Worm (Caenorhabditis elegans) whole organism, L2 larva: ENCODE data around the gene D1086.18.
A peak's percentile ranks its signal among the peaks of the same experiment; 100 is the strongest.
"Not testable (repeated sequence)": the region's sequence is repeated elsewhere in the genome, so short reads cannot be mapped to it uniquely, and the experiment has no call there.

Experiments
- C34F6.9 ChIP-seq: fragments of 150-350 bp; optimal IDR thresholded peaks from 2 replicates; lab custom pipeline; 2014; ENCODE audit warnings: missing biosample characterization, missing genetic modification characterization
- F13H6.1 ChIP-seq: sonication (generic microtip); optimal IDR thresholded peaks from 2 replicates; lab custom pipeline; 2016; ENCODE audit warnings: missing genetic modification characterization, missing compliant biosample characterization
- R02D3.7 ChIP-seq: fragments of 150-350 bp; optimal IDR thresholded peaks from 2 replicates; lab custom pipeline; 2014; ENCODE audit warnings: missing biosample characterization, missing genetic modification characterization
- Y55F3AM.14 ChIP-seq: fragments of 200-800 bp; sonication (Bioruptor generic); optimal IDR thresholded peaks from 2 replicates; lab custom pipeline; 2018; ENCODE audit warnings: mild to moderate bottlenecking, missing genetic modification characterization, missing compliant biosample characterization
- ZK546.5 ChIP-seq: sonication (generic microtip); optimal IDR thresholded peaks from 2 replicates; lab custom pipeline; 2017; ENCODE audit warnings: missing biosample characterization, missing genetic modification characterization
- blmp-1 ChIP-seq: sonication (generic microtip); optimal IDR thresholded peaks from 2 replicates; lab custom pipeline; 2017; ENCODE audit warnings: missing genetic modification characterization, mild to moderate bottlenecking, missing compliant biosample characterization, antibody characterized with exemption, moderate library complexity; ENCODE audit not compliant: insufficient read depth
- ceh-16 ChIP-seq: fragments of 150-350 bp; optimal IDR thresholded peaks from 2 replicates; lab custom pipeline; 2014; ENCODE audit warnings: missing biosample characterization, missing genetic modification characterization
- ceh-82 ChIP-seq: fragments of 150-350 bp; optimal IDR thresholded peaks from 2 replicates; lab custom pipeline; 2014; ENCODE audit warnings: missing biosample characterization, missing genetic modification characterization
- crh-2 ChIP-seq: sonication (generic microtip); optimal IDR thresholded peaks from 2 replicates; lab custom pipeline; 2017; ENCODE audit warnings: missing biosample characterization, missing genetic modification characterization
- dmd-4 ChIP-seq: sonication (generic microtip); optimal IDR thresholded peaks from 2 replicates; lab custom pipeline; 2017; ENCODE audit warnings: missing biosample characterization, missing genetic modification characterization
- egl-27 ChIP-seq: sonication (generic microtip); optimal IDR thresholded peaks from 3 replicates; lab custom pipeline; 2017; ENCODE audit warnings: missing biosample characterization, missing genetic modification reagents, missing genetic modification characterization
- elt-3 ChIP-seq: sonication (generic microtip); optimal IDR thresholded peaks from 2 replicates; lab custom pipeline; 2017; ENCODE audit warnings: missing biosample characterization, missing genetic modification characterization
- fos-1 ChIP-seq: fragments of 150-350 bp; optimal IDR thresholded peaks from 2 replicates; lab custom pipeline; 2014; ENCODE audit warnings: missing biosample characterization, missing genetic modification characterization
- gmeb-1 ChIP-seq: fragments of 150-350 bp; optimal IDR thresholded peaks from 2 replicates; lab custom pipeline; 2014; ENCODE audit warnings: missing biosample characterization, missing genetic modification characterization
- lin-11 ChIP-seq: fragments of 150-350 bp; sonication (generic microtip); optimal IDR thresholded peaks from 2 replicates; lab custom pipeline; 2014; ENCODE audit warnings: missing biosample characterization, missing genetic modification characterization, inconsistent platforms, mixed read lengths
- lin-13 ChIP-seq: fragments of 150-350 bp; optimal IDR thresholded peaks from 2 replicates; lab custom pipeline; 2014; ENCODE audit warnings: missing biosample characterization, missing genetic modification reagents, missing genetic modification characterization
- lsy-2 ChIP-seq, 2 experiments: fragments of 150-350 bp in 1 of 2; sonication (generic microtip) in 1 of 2; optimal IDR thresholded peaks; 2 replicates each; lab custom pipeline; 2014 to 2017; ENCODE audit warnings: missing biosample characterization in 2 of 2, missing genetic modification characterization in 2 of 2
- mab-5 ChIP-seq: fragments of 150-350 bp; optimal IDR thresholded peaks from 2 replicates; lab custom pipeline; 2014; ENCODE audit warnings: missing biosample characterization, missing genetic modification characterization
- mbf-1 ChIP-seq: sonication (generic microtip); optimal IDR thresholded peaks from 2 replicates; lab custom pipeline; 2017; ENCODE audit warnings: missing biosample characterization, missing genetic modification characterization
- mdl-1 ChIP-seq, 2 experiments: fragments of 150-350 bp in 1 of 2; sonication (generic microtip) in 1 of 2; optimal IDR thresholded peaks; 2 replicates each; lab custom pipeline; 2017; ENCODE audit warnings: missing biosample characterization in 2 of 2, missing genetic modification characterization in 2 of 2
- nhr-10 ChIP-seq: sonication (generic microtip); optimal IDR thresholded peaks from 2 replicates; lab custom pipeline; 2017; ENCODE audit warnings: missing biosample characterization, missing genetic modification characterization
- nhr-129 ChIP-seq: fragments of 150-350 bp; optimal IDR thresholded peaks from 2 replicates; lab custom pipeline; 2014; ENCODE audit warnings: missing biosample characterization, missing genetic modification characterization
- nhr-21 ChIP-seq: fragments of 150-350 bp; optimal IDR thresholded peaks from 2 replicates; lab custom pipeline; 2014; ENCODE audit warnings: missing biosample characterization, missing genetic modification characterization
- nhr-237 ChIP-seq: fragments of 150-350 bp; optimal IDR thresholded peaks from 2 replicates; lab custom pipeline; 2014; ENCODE audit warnings: missing biosample characterization, missing genetic modification characterization
- nhr-25 ChIP-seq: fragments of 150-350 bp; sonication (generic microtip); optimal IDR thresholded peaks from 3 replicates; lab custom pipeline; 2014; ENCODE audit warnings: missing biosample characterization, missing genetic modification characterization
- nhr-77 ChIP-seq: fragments of 150-350 bp; optimal IDR thresholded peaks from 2 replicates; lab custom pipeline; 2014; ENCODE audit warnings: missing biosample characterization, missing genetic modification characterization
- peb-1 ChIP-seq: fragments of 150-350 bp; optimal IDR thresholded peaks from 2 replicates; lab custom pipeline; 2014; ENCODE audit warnings: missing biosample characterization, missing genetic modification characterization
- sem-4 ChIP-seq: fragments of 150-350 bp; optimal IDR thresholded peaks from 2 replicates; lab custom pipeline; 2014; ENCODE audit warnings: missing biosample characterization, missing genetic modification reagents, missing genetic modification characterization
- skn-1 ChIP-seq: sonication (generic microtip); optimal IDR thresholded peaks from 2 replicates; lab custom pipeline; 2017; ENCODE audit warnings: missing biosample characterization, missing genetic modification characterization
- sma-3 ChIP-seq: sonication (generic microtip); optimal IDR thresholded peaks from 2 replicates; lab custom pipeline; 2016; ENCODE audit warnings: missing genetic modification reagents, missing genetic modification characterization, missing compliant biosample characterization
- sma-9 ChIP-seq, 2 experiments: fragments of 150-350 bp in 1 of 2; sonication (generic microtip) in 1 of 2; optimal IDR thresholded peaks; 2 replicates each; lab custom pipeline; 2014 to 2016; ENCODE audit warnings: missing genetic modification characterization in 2 of 2, mild to moderate bottlenecking in 1 of 2, missing biosample characterization in 1 of 2, missing compliant biosample characterization in 1 of 2, missing genetic modification reagents in 1 of 2, moderate library complexity in 1 of 2
- snpc-4 ChIP-seq: fragments of 150-350 bp; optimal IDR thresholded peaks from 2 replicates; lab custom pipeline; 2014; ENCODE audit warnings: missing biosample characterization, missing genetic modification characterization
- unc-55 ChIP-seq: fragments of 150-350 bp; sonication (generic microtip); optimal IDR thresholded peaks from 3 replicates; lab custom pipeline; 2014; ENCODE audit warnings: missing biosample characterization, missing genetic modification reagents, missing genetic modification characterization
- unc-62 ChIP-seq: fragments of 150-350 bp; optimal IDR thresholded peaks from 2 replicates; lab custom pipeline; 2014; ENCODE audit warnings: missing biosample characterization, missing genetic modification reagents, missing genetic modification characterization
- zag-1 ChIP-seq: fragments of 150-350 bp; optimal IDR thresholded peaks from 2 replicates; lab custom pipeline; 2014; ENCODE audit warnings: missing biosample characterization, missing genetic modification characterization
- ztf-1 ChIP-seq: fragments of 200-800 bp; sonication (Bioruptor generic); conservative IDR thresholded peaks from 2 replicates; pipeline ENCODE4 v1.3.6; 2022; ENCODE audit warnings: missing genetic modification characterization, missing compliant biosample characterization
- ztf-11 ChIP-seq: sonication (generic microtip); optimal IDR thresholded peaks from 2 replicates; lab custom pipeline; 2017; ENCODE audit warnings: missing biosample characterization, missing genetic modification characterization
- ztf-4 ChIP-seq: fragments of 150-350 bp; optimal IDR thresholded peaks from 2 replicates; lab custom pipeline; 2014; ENCODE audit warnings: missing biosample characterization, missing genetic modification characterization

The D1086.18 gene

ce11 chrV:14085589-14085988 lies at the start of gene D1086.18:
D1086.18 (plus strand) TSS chrV:14085889.
- TF ChIP-seq fos-1 (tag; lab: Kevin White, UChicago) = no peak
- TF ChIP-seq Y55F3AM.14 (GFP tag; lab: Kevin White, UChicago) = no peak
- no peak for TF ChIP-seq F13H6.1 (tag; lab: Kevin White, UChicago)
- no peak for TF ChIP-seq ztf-11 (tag; lab: Kevin White, UChicago)
- TF ChIP-seq zag-1 (tag; lab: Kevin White, UChicago) = no peak
- no peak for TF ChIP-seq ztf-1 (GFP tag; lab: Robert Waterston, UW)
- TF ChIP-seq ztf-4 = no peak
- no peak for TF ChIP-seq egl-27 (tag; lab: Kevin White, UChicago)
- TF ChIP-seq peb-1 (tag; lab: Kevin White, UChicago) = no peak
- no peak for TF ChIP-seq R02D3.7
- TF ChIP-seq crh-2 (tag; lab: Kevin White, UChicago) = no peak
- TF ChIP-seq lsy-2 (tag; optimal IDR thresholded peaks at IDR 0.05; lab: Kevin White, UChicago) = no peak
- TF ChIP-seq sem-4 (tag; lab: Kevin White, UChicago) = no peak
- no peak for TF ChIP-seq mbf-1 (tag; lab: Kevin White, UChicago)
- no peak for TF ChIP-seq dmd-4 (tag; lab: Kevin White, UChicago)
- no peak for TF ChIP-seq lin-13 (GFP tag; lab: Kevin White, UChicago)
- no peak for TF ChIP-seq skn-1 (tag; lab: Kevin White, UChicago)
- TF ChIP-seq ZK546.5 (tag; lab: Kevin White, UChicago) = no peak
- no peak for TF ChIP-seq gmeb-1
- no peak for TF ChIP-seq elt-3 (tag; lab: Kevin White, UChicago)
- TF ChIP-seq, all 48 proteins: peak for 0

DNA sequence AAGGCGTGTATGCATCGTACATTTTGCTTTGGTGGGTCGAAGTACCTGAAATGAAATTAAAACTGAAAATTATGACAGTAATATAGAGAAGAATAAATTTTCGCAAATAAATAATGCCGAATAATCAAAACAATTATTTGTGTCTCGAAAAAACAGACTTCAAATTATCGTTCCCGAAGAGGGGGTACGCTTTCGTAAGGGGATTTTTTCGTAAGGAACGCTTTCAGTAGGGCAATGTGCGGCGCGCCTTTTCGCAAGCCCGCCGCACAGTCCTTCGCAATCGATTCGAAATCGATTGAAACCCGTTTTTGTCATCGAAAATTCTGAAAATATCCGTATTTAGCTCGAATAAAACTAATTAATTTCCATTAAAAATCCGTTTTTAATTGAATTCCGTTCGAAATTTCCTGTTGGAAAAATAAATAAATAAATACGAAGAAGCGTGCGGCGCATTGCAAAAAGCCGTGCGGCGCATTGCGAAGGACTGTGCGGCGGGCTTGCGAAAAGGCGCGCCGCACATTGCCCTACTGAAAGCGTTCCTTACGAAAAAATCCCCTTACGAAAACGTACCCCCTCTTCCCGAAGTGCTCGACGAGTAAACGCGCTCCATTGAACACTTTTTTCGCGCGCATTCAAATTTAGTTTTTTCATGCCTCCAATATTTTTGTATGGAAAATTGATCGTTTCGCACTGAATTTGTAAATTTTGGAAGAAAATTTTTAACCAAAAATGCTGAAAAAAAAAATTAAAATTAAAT lies 47.2 kb upstream of the D1086.18 start, which contains the start of gene vps-39:
TSS of gene vps-39 (minus strand) at position 51 of the 757 bp plus-strand sequence.
- TF ChIP-seq lin-13 (GFP tag; lab: Kevin White, UChicago) (peak; percentile 4), lsy-2 (tag; optimal IDR thresholded peaks at IDR 0.05; lab: Kevin White, UChicago) (peak in 1 of 2 experiments; percentile 35), sma-9 (GFP tag; optimal IDR thresholded peaks at IDR 0.05; lab: Kevin White, UChicago) (peak; percentile 28), unc-55 (GFP tag; lab: Kevin White, UChicago) (peak; percentile 25), F13H6.1 (tag; lab: Kevin White, UChicago) (peak; percentile 58), sma-3 (GFP tag; lab: Kevin White, UChicago) (peak; percentile 28), nhr-129 (tag; lab: Kevin White, UChicago) (peak; percentile 5), gmeb-1 (peak; percentile 8)
- TF ChIP-seq sma-9 (tag; optimal IDR thresholded peaks at IDR 0.05; lab: Kevin White, UChicago) = not testable (repeated sequence)

DNA sequence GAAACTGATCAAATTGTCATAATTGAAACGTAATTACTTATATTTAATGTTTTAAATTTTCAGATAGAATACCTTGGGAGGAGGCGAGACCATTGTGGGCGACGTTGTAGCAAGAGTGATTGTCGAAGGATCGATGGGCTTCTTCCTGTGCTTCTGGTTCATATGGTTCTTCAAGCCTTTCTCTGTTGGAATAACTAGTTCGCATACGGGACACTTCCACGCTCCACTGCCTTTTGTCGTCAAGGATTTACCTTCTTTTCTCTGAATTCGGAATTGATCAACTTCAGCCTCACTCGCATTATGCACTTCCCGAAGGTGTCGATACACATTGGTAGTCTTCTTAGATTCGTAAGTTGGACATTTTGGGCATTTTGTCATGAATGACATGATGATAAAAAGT lies 36.4 kb upstream of the D1086.18 start, which contains the start of gene F58D12.1:
TSS of gene F58D12.1 (plus strand) at position 301 of the 400 bp plus-strand sequence.
- not testable (repeated sequence) for TF ChIP-seq nhr-25 (tag; lab: Kevin White, UChicago); snpc-4; unc-55 (GFP tag; lab: Kevin White, UChicago)
- TF ChIP-seq, all 48 proteins: peak for 0; not testable (repeated sequence) for 48

ce11 chrV:14055097-14055496 lies 30.6 kb upstream of the D1086.18 start:
- TF ChIP-seq unc-55 (GFP tag; lab: Kevin White, UChicago) = peak; percentile 78
- peak; percentile 96 for TF ChIP-seq F13H6.1 (tag; lab: Kevin White, UChicago)
- peak; percentile 7 for TF ChIP-seq nhr-77 (tag; lab: Kevin White, UChicago)
- peak; percentile 60 for TF ChIP-seq dmd-4 (tag; lab: Kevin White, UChicago)
- TF ChIP-seq ztf-4 = peak; percentile 84
- peak; percentile 93 for TF ChIP-seq crh-2 (tag; lab: Kevin White, UChicago)
- TF ChIP-seq lsy-2 (tag; optimal IDR thresholded peaks at IDR 0.05; lab: Kevin White, UChicago) = peak; percentile 82 to 93
- TF ChIP-seq ceh-16 (tag; lab: Kevin White, UChicago) = peak; percentile 89
- TF ChIP-seq zag-1 (tag; lab: Kevin White, UChicago) = peak; percentile 69
- peak; percentile 67 for TF ChIP-seq mab-5 (tag; lab: Kevin White, UChicago)
- peak; percentile 94 for TF ChIP-seq lin-11 (tag; lab: Kevin White, UChicago)
- peak; percentile 99 for TF ChIP-seq sma-9 (GFP tag; optimal IDR thresholded peaks at IDR 0.05; lab: Kevin White, UChicago)
- not testable (repeated sequence) for TF ChIP-seq sma-9 (tag; optimal IDR thresholded peaks at IDR 0.05; lab: Kevin White, UChicago)
- TF ChIP-seq egl-27 (tag; lab: Kevin White, UChicago) = peak; percentile 76
- TF ChIP-seq sma-3 (GFP tag; lab: Kevin White, UChicago) = peak; percentile 98
- TF ChIP-seq lin-13 (GFP tag; lab: Kevin White, UChicago) = peak; percentile 87
- TF ChIP-seq nhr-129 (tag; lab: Kevin White, UChicago) = peak; percentile 68
- peak; percentile 91 for TF ChIP-seq C34F6.9 (tag; lab: Kevin White, UChicago)
- TF ChIP-seq sem-4 (tag; lab: Kevin White, UChicago) = peak; percentile 93
- TF ChIP-seq nhr-10 = peak; percentile 39
- peak; percentile 90 for TF ChIP-seq nhr-25 (tag; lab: Kevin White, UChicago)
- peak; percentile 33 for TF ChIP-seq nhr-237 (tag; lab: Kevin White, UChicago)
- peak; percentile 67 for TF ChIP-seq ceh-82 (tag; lab: Kevin White, UChicago)
- peak; percentile 86 for TF ChIP-seq Y55F3AM.14 (GFP tag; lab: Kevin White, UChicago)
- peak; percentile 80 for TF ChIP-seq blmp-1 (tag; lab: Kevin White, UChicago)
- peak; percentile 58 to 68 for TF ChIP-seq mdl-1 (tag; optimal IDR thresholded peaks at IDR 0.05; lab: Kevin White, UChicago)
- TF ChIP-seq nhr-21 (tag; lab: Kevin White, UChicago) = peak; percentile 97
- TF ChIP-seq snpc-4 = peak; percentile 68
- TF ChIP-seq skn-1 (tag; lab: Kevin White, UChicago) = peak; percentile 13
- TF ChIP-seq R02D3.7 = peak; percentile 48
- peak; percentile 35 for TF ChIP-seq ZK546.5 (tag; lab: Kevin White, UChicago)
- peak; percentile 88 for TF ChIP-seq gmeb-1
- TF ChIP-seq fos-1 (tag; lab: Kevin White, UChicago) = peak; percentile 83
- TF ChIP-seq unc-62 (GFP tag; lab: Kevin White, UChicago) = peak; percentile 55
